Fruit fly (Drosophila melanogaster) whole organism, prepupa: ENCODE results near the gene Hacd2.

Source experiments
- CG10631 ChIP-seq: fragments of 200-800 bp; sonication (Bioruptor generic); optimal IDR thresholded peaks from 2 replicates; lab custom pipeline; 2016; ENCODE audit warnings: missing biosample characterization, missing genetic modification characterization
- CG10669 ChIP-seq: fragments of 200-800 bp; sonication (Bioruptor generic); optimal IDR thresholded peaks from 3 replicates; lab custom pipeline; 2018; ENCODE audit warnings: missing biosample characterization, mild to moderate bottlenecking, missing genetic modification characterization, moderate library complexity
- CG11294 ChIP-seq: fragments of 200-800 bp; sonication (Bioruptor generic); IDR thresholded peaks from 2 replicates; pipeline ENCODE4 v1.3.6; 2022; ENCODE audit warnings: missing biosample characterization, missing genetic modification characterization
- CG11762 ChIP-seq: fragments of 200-800 bp; sonication (Bioruptor generic); optimal IDR thresholded peaks from 3 replicates; lab custom pipeline; 2016; ENCODE audit warnings: missing biosample characterization, missing genetic modification characterization; ENCODE audit not compliant: insufficient read depth
- CG11902 ChIP-seq: fragments of 200-800 bp; sonication (Bioruptor generic); optimal IDR thresholded peaks from 3 replicates; lab custom pipeline; 2016; ENCODE audit warnings: missing biosample characterization, missing genetic modification characterization
- CG1621 ChIP-seq: fragments of 200-800 bp; sonication (Bioruptor generic); optimal IDR thresholded peaks from 3 replicates; lab custom pipeline; 2018; ENCODE audit warnings: missing biosample characterization, mild to moderate bottlenecking, missing genetic modification characterization
- CG16779 ChIP-seq: fragments of 200-800 bp; sonication (Bioruptor generic); optimal IDR thresholded peaks from 3 replicates; lab custom pipeline; 2017; ENCODE audit warnings: missing biosample characterization, mild to moderate bottlenecking, missing genetic modification characterization
- CG31627 ChIP-seq: fragments of 200-800 bp; sonication (Bioruptor generic); optimal IDR thresholded peaks from 3 replicates; lab custom pipeline; 2016; ENCODE audit warnings: missing biosample characterization, missing genetic modification characterization
- CG34406 ChIP-seq: fragments of 200-800 bp; sonication (Bioruptor generic); optimal IDR thresholded peaks from 3 replicates; lab custom pipeline; 2016; ENCODE audit warnings: missing biosample characterization, missing genetic modification characterization
- CG3919 ChIP-seq: fragments of 200-800 bp; sonication (Bioruptor generic); optimal IDR thresholded peaks from 3 replicates; lab custom pipeline; 2016; ENCODE audit warnings: missing biosample characterization, missing genetic modification characterization
- CG4318 ChIP-seq: fragments of 200-800 bp; sonication (Bioruptor generic); optimal IDR thresholded peaks from 3 replicates; lab custom pipeline; 2017; ENCODE audit warnings: missing biosample characterization, mild to moderate bottlenecking, missing genetic modification characterization
- CG6163 ChIP-seq: fragments of 200-800 bp; sonication (Bioruptor generic); IDR thresholded peaks from 3 replicates; pipeline ENCODE4 v1.3.6; 2022; ENCODE audit warnings: missing biosample characterization, missing genetic modification characterization
- CG6854 ChIP-seq: fragments of 200-800 bp; sonication (Bioruptor generic); optimal IDR thresholded peaks from 2 replicates; lab custom pipeline; 2017; ENCODE audit warnings: missing biosample characterization, mild to moderate bottlenecking, missing genetic modification characterization
- CG7368 ChIP-seq: fragments of 200-800 bp; sonication (Bioruptor generic); optimal IDR thresholded peaks from 3 replicates; lab custom pipeline; 2016; ENCODE audit warnings: missing biosample characterization, missing genetic modification characterization
- CG8119 ChIP-seq: fragments of 200-800 bp; sonication (Bioruptor generic); IDR thresholded peaks from 3 replicates; pipeline ENCODE4 v1.3.6; 2022; ENCODE audit warnings: missing biosample characterization, missing genetic modification characterization
- CG8319 ChIP-seq: fragments of 200-800 bp; sonication (Bioruptor generic); optimal IDR thresholded peaks from 3 replicates; lab custom pipeline; 2016; ENCODE audit warnings: missing biosample characterization, missing genetic modification characterization
- CG8632 ChIP-seq: fragments of 200-800 bp; sonication (Bioruptor generic); optimal IDR thresholded peaks from 3 replicates; lab custom pipeline; 2016; ENCODE audit warnings: missing biosample characterization, missing genetic modification characterization
- CG9139 ChIP-seq: fragments of 200-800 bp; sonication (Bioruptor generic); optimal IDR thresholded peaks from 3 replicates; lab custom pipeline; 2017; ENCODE audit warnings: missing biosample characterization, mild to moderate bottlenecking, missing genetic modification characterization
- Eip75B ChIP-seq: fragments of 200-800 bp; sonication (Bioruptor generic); optimal IDR thresholded peaks from 3 replicates; lab custom pipeline; 2016; ENCODE audit warnings: missing biosample characterization, missing genetic modification characterization
- Eip78C ChIP-seq: fragments of 200-800 bp; sonication (Bioruptor generic); peaks from one replicate; lab custom pipeline; 2016; ENCODE audit warnings: missing biosample characterization, missing genetic modification characterization
- Eip93F ChIP-seq: fragments of 200-800 bp; sonication (Bioruptor generic); optimal IDR thresholded peaks from 2 replicates; lab custom pipeline; 2016; ENCODE audit warnings: missing biosample characterization, mild to moderate bottlenecking, missing genetic modification characterization
- Hr38 ChIP-seq: sonication (Bioruptor generic); optimal IDR thresholded peaks from 2 replicates; lab custom pipeline; 2016; ENCODE audit warnings: missing biosample characterization, missing genetic modification characterization
- Hr39 ChIP-seq: fragments of 200-800 bp; sonication (Bioruptor generic); optimal IDR thresholded peaks from 2 replicates; lab custom pipeline; 2016; ENCODE audit warnings: missing biosample characterization, missing genetic modification characterization
- Lpt ChIP-seq: fragments of 200-800 bp; sonication (Bioruptor generic); optimal IDR thresholded peaks from 3 replicates; lab custom pipeline; 2016; ENCODE audit warnings: missing biosample characterization, missing genetic modification characterization
- OdsH ChIP-seq: fragments of 200-800 bp; sonication (Bioruptor generic); optimal IDR thresholded peaks from 3 replicates; lab custom pipeline; 2016; ENCODE audit warnings: missing biosample characterization, missing genetic modification characterization
- Smox ChIP-seq: fragments of 200-800 bp; sonication (Bioruptor generic); optimal IDR thresholded peaks from 3 replicates; lab custom pipeline; 2016; ENCODE audit warnings: missing biosample characterization, missing genetic modification characterization
- Sox15 ChIP-seq: fragments of 200-800 bp; sonication (Bioruptor generic); optimal IDR thresholded peaks from 3 replicates; lab custom pipeline; 2016; ENCODE audit warnings: missing biosample characterization, missing genetic modification characterization
- achi ChIP-seq: fragments of 200-800 bp; sonication (Bioruptor generic); optimal IDR thresholded peaks from 3 replicates; lab custom pipeline; 2016; ENCODE audit warnings: missing biosample characterization, missing genetic modification characterization
- cyc ChIP-seq: fragments of 200-800 bp; sonication (Bioruptor generic); optimal IDR thresholded peaks from 3 replicates; lab custom pipeline; 2016; ENCODE audit warnings: missing biosample characterization, missing genetic modification characterization
- dac ChIP-seq: fragments of 200-800 bp; sonication (Bioruptor generic); optimal IDR thresholded peaks from 2 replicates; lab custom pipeline; 2017; ENCODE audit warnings: missing biosample characterization, mild to moderate bottlenecking, missing genetic modification characterization
- esn ChIP-seq: fragments of 200-800 bp; sonication (Bioruptor generic); optimal IDR thresholded peaks from 2 replicates; lab custom pipeline; 2016; ENCODE audit warnings: missing biosample characterization, mild to moderate bottlenecking, missing genetic modification characterization, moderate library complexity
- fd59A ChIP-seq: fragments of 200-800 bp; sonication (Bioruptor generic); optimal IDR thresholded peaks from 2 replicates; lab custom pipeline; 2017; ENCODE audit warnings: missing biosample characterization, mild to moderate bottlenecking, missing genetic modification characterization, missing genetic modification reagents
- lz ChIP-seq: fragments of 200-800 bp; sonication (Bioruptor generic); optimal IDR thresholded peaks from 3 replicates; lab custom pipeline; 2016; ENCODE audit warnings: missing biosample characterization, missing genetic modification characterization
- net ChIP-seq: fragments of 200-800 bp; sonication (Bioruptor generic); optimal IDR thresholded peaks from 3 replicates; lab custom pipeline; 2016; ENCODE audit warnings: missing biosample characterization, missing genetic modification characterization
- pdm3 ChIP-seq: fragments of 200-800 bp; sonication (Bioruptor generic); optimal IDR thresholded peaks from 3 replicates; lab custom pipeline; 2016; ENCODE audit warnings: missing biosample characterization, missing genetic modification characterization
- spab ChIP-seq: fragments of 200-800 bp; sonication (Bioruptor generic); optimal IDR thresholded peaks from 2 replicates; lab custom pipeline; 2017; ENCODE audit warnings: missing biosample characterization, mild to moderate bottlenecking, missing genetic modification characterization, missing genetic modification reagents
- svp ChIP-seq: fragments of 200-800 bp; sonication (Bioruptor generic); peaks from one replicate; lab custom pipeline; 2016; ENCODE audit warnings: missing biosample characterization, missing genetic modification characterization
- vri ChIP-seq: fragments of 200-800 bp; sonication (Bioruptor generic); optimal IDR thresholded peaks from 3 replicates; lab custom pipeline; 2016; ENCODE audit warnings: missing biosample characterization, mild to moderate bottlenecking, missing genetic modification characterization

Hacd2 gene

DNA sequence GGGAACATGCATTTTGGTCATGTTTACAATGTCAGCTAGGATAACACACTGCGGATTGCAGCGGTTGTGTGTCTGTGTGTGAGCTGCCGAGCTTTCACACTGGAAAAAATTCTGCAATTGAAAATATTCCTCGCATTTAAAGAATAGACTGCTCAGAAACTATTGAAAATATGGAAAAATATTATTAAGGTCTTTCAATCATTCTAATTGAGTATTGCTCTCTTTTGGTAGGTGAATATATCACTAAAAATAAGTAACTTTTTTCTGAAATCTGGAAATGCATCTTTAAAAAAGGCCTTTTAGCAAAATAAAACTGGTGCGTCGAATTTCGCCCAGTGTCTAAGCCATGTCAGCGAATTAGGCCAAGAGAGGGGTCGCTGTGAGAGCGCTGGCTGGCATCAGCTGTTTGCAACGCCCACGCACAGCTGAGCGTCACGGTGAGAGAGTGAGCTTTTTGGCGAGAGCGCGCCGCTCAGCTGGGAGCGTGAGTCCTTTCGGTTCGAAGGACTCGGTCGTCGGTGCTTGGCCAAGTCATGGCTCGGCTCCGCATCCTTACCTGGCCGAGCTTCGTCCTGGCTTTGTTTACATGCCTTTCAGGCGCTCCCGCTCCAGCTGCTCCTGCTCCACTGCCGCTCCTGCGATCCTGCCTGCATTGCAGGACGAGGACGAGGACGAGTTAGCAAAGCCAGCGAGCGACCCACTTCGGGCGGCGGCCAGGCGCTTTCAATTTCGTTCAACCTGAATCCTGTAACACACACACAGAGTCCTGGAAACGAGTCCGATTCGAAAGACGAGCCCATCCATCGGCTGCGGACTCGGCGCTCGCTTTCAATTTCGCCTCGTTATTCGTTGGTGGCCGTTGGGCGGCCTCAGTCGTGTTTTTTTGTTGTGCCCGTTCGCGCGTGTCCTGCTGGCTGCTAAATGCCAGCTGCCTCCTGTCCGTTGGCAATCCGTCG lies 15.7 kb upstream of the Hacd2 start, which contains the start of gene CG46308 (continued):
- peak; percentile 20 for TF ChIP-seq CG4318 (GFP tag; lab: Kevin White, UChicago)
- TF ChIP-seq CG11762: no peak
- no peak for TF ChIP-seq CG7368 (GFP tag; lab: Kevin White, UChicago)
- TF ChIP-seq CG1621 (tag; lab: Kevin White, UChicago): no peak
- peak; percentile 24 for TF ChIP-seq CG34406 (GFP tag; lab: Kevin White, UChicago)
- TF ChIP-seq CG9139 (GFP tag; lab: Kevin White, UChicago): no peak
- TF ChIP-seq CG10669 (GFP tag; lab: Kevin White, UChicago): peak; percentile 57
- TF ChIP-seq cyc (GFP tag; lab: Kevin White, UChicago): peak; percentile 42
- 0 out of 3 replicates have a peak, but pooled peaks have one; percentile 37 for TF ChIP-seq CG8119
- TF ChIP-seq esn (GFP tag; lab: Kevin White, UChicago): no peak
- peak; percentile 38 for TF ChIP-seq CG10631 (GFP tag; lab: Kevin White, UChicago)
- peak; percentile 29 for TF ChIP-seq Smox (GFP tag; lab: Kevin White, UChicago)
- TF ChIP-seq CG6163 (GFP tag; lab: Robert Waterston, UW): no peak
- peak; percentile 85 for TF ChIP-seq Eip78C
- peak; percentile 48 for TF ChIP-seq achi (GFP tag; lab: Kevin White, UChicago)
- no peak for TF ChIP-seq CG6854 (GFP tag; lab: Kevin White, UChicago)
- no peak for TF ChIP-seq CG8319
- TF ChIP-seq CG16779: peak; percentile 17
- TF ChIP-seq CG11902: peak; percentile 18
- TF ChIP-seq Eip93F (GFP tag; lab: Kevin White, UChicago): no peak
- TF ChIP-seq net (GFP tag; lab: Kevin White, UChicago): peak; percentile 40
- peak; percentile 49 for TF ChIP-seq Eip75B (GFP tag; lab: Kevin White, UChicago)
- no peak for TF ChIP-seq CG11294 (GFP tag; lab: Robert Waterston, UW)
- no peak for TF ChIP-seq fd59A
- TF ChIP-seq Hr38 (GFP tag; lab: Kevin White, UChicago): no peak
- TF ChIP-seq OdsH (GFP tag; lab: Kevin White, UChicago): peak; percentile 48
- peak; percentile 19 for TF ChIP-seq CG31627 (GFP tag; lab: Kevin White, UChicago)
- TF ChIP-seq vri (GFP tag; lab: Kevin White, UChicago): no peak

DNA sequence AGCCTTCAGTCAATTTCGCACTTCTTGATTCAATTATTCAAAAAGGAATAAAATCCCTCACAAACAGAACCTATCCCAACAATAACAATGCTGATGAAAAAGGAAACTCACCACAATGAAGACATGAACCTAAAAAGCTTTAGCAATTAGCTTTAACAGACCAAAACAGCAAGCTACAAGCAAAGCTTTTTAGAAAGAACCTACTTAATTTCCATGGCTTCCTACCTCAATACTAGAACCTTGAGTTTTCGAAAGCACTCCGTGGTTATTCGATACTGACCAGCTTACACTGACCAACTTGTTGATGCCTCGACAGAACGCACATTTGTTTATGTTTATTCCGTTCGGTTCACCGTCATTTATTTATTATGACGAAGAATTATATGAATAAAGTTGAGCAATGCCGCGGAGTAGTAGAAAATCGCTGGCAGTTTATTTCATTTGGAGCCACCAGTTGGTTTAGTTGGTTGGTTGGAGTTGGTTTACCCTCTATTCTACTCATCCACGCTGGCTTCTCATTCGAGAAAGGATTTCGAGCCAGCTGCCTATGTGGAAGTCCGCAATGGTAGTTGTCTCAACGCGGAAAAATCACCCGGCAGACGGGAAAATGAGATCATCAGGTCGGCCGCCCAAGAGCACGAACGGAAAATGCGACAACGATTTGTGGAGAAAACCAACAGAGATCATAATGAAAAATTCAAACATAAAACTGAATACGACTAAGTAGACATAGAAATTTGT lies 13.7 kb upstream of the Hacd2 start, which contains the start of gene CG42810:
Gene CG42810 (plus strand): TSS at position 691 of the 741 bp plus-strand sequence.
- no peak for TF ChIP-seq CG9139 (GFP tag; lab: Kevin White, UChicago)
- no peak for TF ChIP-seq achi (GFP tag; lab: Kevin White, UChicago)
- TF ChIP-seq Sox15 (GFP tag; lab: Kevin White, UChicago): no peak
- no peak for TF ChIP-seq CG31627 (GFP tag; lab: Kevin White, UChicago)
- no peak for TF ChIP-seq CG1621 (tag; lab: Kevin White, UChicago)
- TF ChIP-seq Eip78C: no peak

DNA sequence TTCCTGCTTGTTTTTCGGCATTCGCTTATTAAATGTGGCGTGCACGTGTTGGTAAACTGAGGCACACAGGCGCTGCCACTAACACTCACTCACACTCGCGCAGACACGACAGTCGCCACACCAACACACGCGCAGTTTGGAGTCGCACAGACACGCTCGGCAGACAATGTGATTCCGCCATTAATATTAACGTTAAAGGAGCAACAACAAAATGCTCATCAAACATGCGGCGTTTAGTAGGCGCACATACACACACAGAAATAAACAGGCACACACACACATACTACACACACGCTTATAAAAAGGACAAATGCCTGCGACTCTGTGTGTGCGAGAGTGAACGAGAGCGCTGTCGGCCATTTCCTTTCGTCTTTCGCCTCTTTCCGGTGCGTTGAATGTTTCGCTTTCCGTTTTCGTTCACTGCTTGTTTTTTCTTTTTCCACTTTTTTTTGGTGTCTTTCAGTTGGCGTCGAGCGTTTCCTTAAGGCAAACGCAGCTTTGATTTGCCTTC lies 11.6 kb upstream of the Hacd2 start, which contains the start of gene CG42809:
Gene CG42809 (plus strand): TSS at position 461 of the 511 bp plus-strand sequence.
- TF ChIP-seq Eip93F (GFP tag; lab: Kevin White, UChicago): no peak
- TF ChIP-seq pdm3 (GFP tag; lab: Kevin White, UChicago): no peak
- no peak for TF ChIP-seq spab (GFP tag; lab: Kevin White, UChicago)
- TF ChIP-seq CG11762: no peak
- no peak for TF ChIP-seq Sox15 (GFP tag; lab: Kevin White, UChicago)
- no peak for TF ChIP-seq CG9139 (GFP tag; lab: Kevin White, UChicago)
- no peak for TF ChIP-seq net (GFP tag; lab: Kevin White, UChicago)
- no peak for TF ChIP-seq CG16779
- TF ChIP-seq CG10669 (GFP tag; lab: Kevin White, UChicago): no peak
- TF ChIP-seq CG3919 (GFP tag; lab: Kevin White, UChicago): no peak
- no peak for TF ChIP-seq CG7368 (GFP tag; lab: Kevin White, UChicago)
- TF ChIP-seq vri (GFP tag; lab: Kevin White, UChicago): no peak
- no peak for TF ChIP-seq dac (GFP tag; lab: Kevin White, UChicago)
- TF ChIP-seq CG8632: no peak
- no peak for TF ChIP-seq Lpt (GFP tag; lab: Kevin White, UChicago)
- TF ChIP-seq CG8319: no peak
- no peak for TF ChIP-seq esn (GFP tag; lab: Kevin White, UChicago)
- no peak for TF ChIP-seq svp (GFP tag; lab: Kevin White, UChicago)
- TF ChIP-seq Hr39 (GFP tag; lab: Kevin White, UChicago): no peak
- no peak for TF ChIP-seq lz
- TF ChIP-seq, all 60 proteins: peak for 0
